Fruit fly (Drosophila melanogaster) whole organism, embryonic: ENCODE results near the gene Chd1.

Experiments
- CG10366 ChIP-seq: fragments of 200-800 bp; sonication (Bioruptor generic); IDR thresholded peaks from 2 replicates; pipeline ENCODE4 v1.3.6; 2022; ENCODE audit warnings: missing biosample characterization, missing genetic modification characterization
- CG10565 ChIP-seq: fragments of 200-800 bp; sonication (Bioruptor generic); optimal IDR thresholded peaks from 3 replicates; lab custom pipeline; 2016; ENCODE audit warnings: missing biosample characterization, mild to moderate bottlenecking, missing genetic modification characterization
- CG12299 ChIP-seq: fragments of 200-800 bp; sonication (Bioruptor generic); optimal IDR thresholded peaks from 2 replicates; lab custom pipeline; 2018; ENCODE audit warnings: missing biosample characterization, mild to moderate bottlenecking, missing genetic modification characterization
- CG13123 ChIP-seq: fragments of 200-800 bp; sonication (Bioruptor generic); optimal IDR thresholded peaks from 2 replicates; lab custom pipeline; 2016; ENCODE audit warnings: missing biosample characterization, missing genetic modification characterization
- CG17361 ChIP-seq: fragments of 200-800 bp; sonication (Bioruptor generic); IDR thresholded peaks from 3 replicates; pipeline ENCODE4 v1.3.6; 2022; ENCODE audit warnings: missing biosample characterization, missing genetic modification characterization
- CG17802 ChIP-seq: fragments of 200-800 bp; sonication (Bioruptor generic); optimal IDR thresholded peaks from 2 replicates; lab custom pipeline; 2018; ENCODE audit warnings: missing biosample characterization, mild to moderate bottlenecking, missing genetic modification characterization, moderate library complexity
- CG2116 ChIP-seq: fragments of 200-800 bp; sonication (Bioruptor generic); optimal IDR thresholded peaks from 3 replicates; lab custom pipeline; 2018; ENCODE audit warnings: missing biosample characterization, mild to moderate bottlenecking, missing genetic modification characterization
- CG2678 ChIP-seq: fragments of 200-800 bp; sonication (Bioruptor generic); optimal IDR thresholded peaks from 3 replicates; lab custom pipeline; 2019; ENCODE audit warnings: missing biosample characterization, mild to moderate bottlenecking, missing genetic modification characterization, moderate library complexity
- CG2712 ChIP-seq: fragments of 200-800 bp; optimal IDR thresholded peaks from 3 replicates; lab custom pipeline; 2019; ENCODE audit warnings: missing biosample characterization, mild to moderate bottlenecking, missing genetic modification characterization, moderate library complexity
- CG31224 ChIP-seq: fragments of 200-800 bp; sonication (Bioruptor generic); IDR thresholded peaks from 2 replicates; pipeline ENCODE4 v1.3.6; 2022; ENCODE audit warnings: missing biosample characterization, missing genetic modification characterization
- CG43689 ChIP-seq: fragments of 200-800 bp; sonication (Bioruptor generic); IDR thresholded peaks from 2 replicates; pipeline ENCODE4 v1.3.6; 2022; ENCODE audit warnings: missing biosample characterization, missing genetic modification characterization
- CG4404 ChIP-seq: fragments of 200-800 bp; sonication (Bioruptor generic); IDR thresholded peaks from 2 replicates; pipeline ENCODE4 v1.3.6; 2022; ENCODE audit warnings: missing biosample characterization, missing genetic modification characterization
- CG4707 ChIP-seq: fragments of 200-800 bp; sonication (Bioruptor generic); optimal IDR thresholded peaks from 2 replicates; lab custom pipeline; 2018; ENCODE audit warnings: missing biosample characterization, mild to moderate bottlenecking, missing genetic modification characterization, moderate library complexity
- CG4820 ChIP-seq: fragments of 200-800 bp; sonication (Bioruptor generic); optimal IDR thresholded peaks from 3 replicates; lab custom pipeline; 2016; ENCODE audit warnings: missing biosample characterization, missing genetic modification characterization
- CG5245 ChIP-seq: fragments of 200-800 bp; sonication (Bioruptor generic); optimal IDR thresholded peaks from 3 replicates; lab custom pipeline; 2016; ENCODE audit warnings: missing biosample characterization, missing genetic modification characterization
- CG6175 ChIP-seq: fragments of 200-800 bp; sonication (Bioruptor generic); IDR thresholded peaks from 3 replicates; pipeline ENCODE4 v1.3.6; 2022; ENCODE audit warnings: missing biosample characterization, missing genetic modification characterization
- CG6654 ChIP-seq: fragments of 200-800 bp; sonication (Bioruptor generic); optimal IDR thresholded peaks from 2 replicates; lab custom pipeline; 2017; ENCODE audit warnings: missing biosample characterization, mild to moderate bottlenecking, missing genetic modification characterization
- CG7556 ChIP-seq: fragments of 200-800 bp; sonication (Bioruptor generic); optimal IDR thresholded peaks from 2 replicates; lab custom pipeline; 2017; ENCODE audit warnings: missing biosample characterization, mild to moderate bottlenecking, missing genetic modification characterization
- CG8290 ChIP-seq, 3 experiments: fragments of 200-800 bp; sonication (Bioruptor generic); optimal IDR thresholded peaks; 2 replicates each; lab custom pipeline; 2016 to 2019; ENCODE audit warnings: missing biosample characterization in 3 of 3, missing genetic modification characterization in 3 of 3, mild to moderate bottlenecking in 2 of 3, moderate library complexity in 1 of 3
- CG9727 ChIP-seq: fragments of 200-800 bp; sonication (Bioruptor generic); optimal IDR thresholded peaks from 3 replicates; lab custom pipeline; 2017; ENCODE audit warnings: missing biosample characterization, mild to moderate bottlenecking, missing genetic modification characterization
- Chrac-16 ChIP-seq: fragments of 200-800 bp; sonication (Bioruptor generic); optimal IDR thresholded peaks from 3 replicates; lab custom pipeline; 2016; ENCODE audit warnings: missing biosample characterization, missing genetic modification characterization
- Dbx ChIP-seq: fragments of 200-800 bp; sonication (Bioruptor generic); IDR thresholded peaks from 3 replicates; pipeline ENCODE4 v1.3.6; 2022; ENCODE audit warnings: missing biosample characterization, missing genetic modification characterization
- Gug ChIP-seq: fragments of 200-800 bp; sonication (Bioruptor generic); IDR thresholded peaks from 4 replicates; pipeline ENCODE4 v1.3.6; 2022; ENCODE audit warnings: missing biosample characterization, missing genetic modification characterization
- HLH3B ChIP-seq: fragments of 200-800 bp; sonication (Bioruptor generic); IDR thresholded peaks from 2 replicates; pipeline ENCODE4 v1.3.6; 2022; ENCODE audit warnings: missing biosample characterization, missing genetic modification characterization
- HLH4C ChIP-seq: fragments of 200-800 bp; sonication (Bioruptor generic); IDR thresholded peaks from 3 replicates; pipeline ENCODE4 v1.3.6; 2022; ENCODE audit warnings: missing biosample characterization, missing genetic modification characterization; ENCODE audit not compliant: partially characterized antibody
- Hsf ChIP-seq: fragments of 200-800 bp; sonication (Bioruptor generic); optimal IDR thresholded peaks from 3 replicates; lab custom pipeline; 2016; ENCODE audit warnings: missing biosample characterization, missing genetic modification characterization
- Kr ChIP-seq: fragments of 200-800 bp; sonication (Bioruptor generic); optimal IDR thresholded peaks from 2 replicates; lab custom pipeline; 2017; ENCODE audit warnings: missing biosample characterization, mild to moderate bottlenecking, missing genetic modification characterization
- Lim3 ChIP-seq: fragments of 200-800 bp; sonication (Bioruptor generic); IDR thresholded peaks from 2 replicates; pipeline ENCODE4 v1.3.6; 2022; ENCODE audit warnings: missing biosample characterization, missing genetic modification characterization
- Med ChIP-seq: fragments of 200-800 bp; sonication (Bioruptor generic); peaks from one replicate; lab custom pipeline; 2016; ENCODE audit warnings: missing biosample characterization, missing genetic modification characterization, mild to moderate bottlenecking, inconsistent platforms, moderate library complexity
- Pdp1 ChIP-seq, 2 experiments: fragments of 200-800 bp; sonication (Bioruptor generic); optimal IDR thresholded peaks; 3 replicates each; lab custom pipeline; 2016; ENCODE audit warnings: missing biosample characterization in 2 of 2, missing genetic modification characterization in 2 of 2, mild to moderate bottlenecking in 1 of 2, moderate library complexity in 1 of 2
- Sox100B ChIP-seq: fragments of 200-800 bp; sonication (Bioruptor generic); optimal IDR thresholded peaks from 3 replicates; lab custom pipeline; 2018; ENCODE audit warnings: missing biosample characterization, mild to moderate bottlenecking, missing genetic modification characterization
- Stat92E ChIP-seq, 3 experiments: fragments of >200 bp in 2 of 3; fragments of 200-800 bp in 1 of 3; sonication (Bioruptor generic) in 1 of 3; optimal IDR thresholded peaks; 2 replicates each; lab custom pipeline; 2017 to 2019; ENCODE audit warnings: missing biosample characterization in 3 of 3, missing genetic modification characterization in 3 of 3, mild to moderate bottlenecking in 1 of 3, moderate library complexity in 1 of 3
- bab2 ChIP-seq: fragments of 200-800 bp; sonication (Bioruptor generic); optimal IDR thresholded peaks from 2 replicates; lab custom pipeline; 2016; ENCODE audit warnings: missing biosample characterization, missing genetic modification characterization
- bcd ChIP-seq: fragments of 200-800 bp; sonication (Bioruptor generic); optimal IDR thresholded peaks from 2 replicates; lab custom pipeline; 2017; ENCODE audit warnings: missing biosample characterization, mild to moderate bottlenecking, missing genetic modification characterization
- dan ChIP-seq: fragments of 200-800 bp; sonication (Bioruptor generic); IDR thresholded peaks from 2 replicates; pipeline ENCODE4 v1.3.6; 2022; ENCODE audit warnings: missing biosample characterization, missing genetic modification characterization
- dati ChIP-seq: fragments of 200-800 bp; sonication (Bioruptor generic); IDR thresholded peaks from 2 replicates; pipeline ENCODE4 v1.3.6; 2022; ENCODE audit warnings: missing biosample characterization, missing genetic modification characterization
- ftz-f1 ChIP-seq: fragments of 200-800 bp; sonication (Bioruptor generic); optimal IDR thresholded peaks from 2 replicates; lab custom pipeline; 2016; ENCODE audit warnings: missing biosample characterization, missing genetic modification characterization
- h ChIP-seq: fragments of >200 bp; optimal IDR thresholded peaks from 2 replicates; lab custom pipeline; 2017
- hbn ChIP-seq: fragments of 200-800 bp; sonication (Bioruptor generic); IDR thresholded peaks from 2 replicates; pipeline ENCODE4 v1.3.6; 2022; ENCODE audit warnings: missing biosample characterization, missing genetic modification characterization; ENCODE audit not compliant: partially characterized antibody
- jumu ChIP-seq: fragments of 200-800 bp; sonication (Bioruptor generic); optimal IDR thresholded peaks from 3 replicates; lab custom pipeline; 2016; ENCODE audit warnings: missing biosample characterization, missing genetic modification characterization
- odd ChIP-seq: fragments of 200-800 bp; sonication (Bioruptor generic); optimal IDR thresholded peaks from 2 replicates; lab custom pipeline; 2017; ENCODE audit warnings: missing biosample characterization, mild to moderate bottlenecking, missing genetic modification characterization
- p53 ChIP-seq: fragments of 200-800 bp; sonication (Bioruptor generic); optimal IDR thresholded peaks from 2 replicates; lab custom pipeline; 2016; ENCODE audit warnings: missing biosample characterization, missing genetic modification characterization
- row ChIP-seq: fragments of 200-800 bp; sonication (Bioruptor generic); IDR thresholded peaks from 3 replicates; pipeline ENCODE4 v1.3.6; 2022; ENCODE audit warnings: missing biosample characterization, missing genetic modification characterization
- sim ChIP-seq: fragments of 200-800 bp; sonication (Bioruptor generic); IDR thresholded peaks from 2 replicates; pipeline ENCODE4 v1.3.6; 2022; ENCODE audit warnings: missing biosample characterization, missing genetic modification characterization
- slbo ChIP-seq: fragments of 200-800 bp; sonication (Bioruptor generic); IDR thresholded peaks from 2 replicates; pipeline ENCODE4 v1.3.6; 2022; ENCODE audit warnings: missing biosample characterization, missing genetic modification characterization
- slp2 ChIP-seq: fragments of 200-800 bp; sonication (Bioruptor generic); optimal IDR thresholded peaks from 2 replicates; lab custom pipeline; 2016; ENCODE audit warnings: missing biosample characterization, missing genetic modification characterization
- stwl ChIP-seq: fragments of 200-800 bp; sonication (Bioruptor generic); optimal IDR thresholded peaks from 3 replicates; lab custom pipeline; 2018; ENCODE audit warnings: missing biosample characterization, mild to moderate bottlenecking, missing genetic modification characterization, moderate library complexity
- tna ChIP-seq: fragments of 200-800 bp; sonication (Bioruptor generic); IDR thresholded peaks from 2 replicates; pipeline ENCODE4 v1.3.6; 2022; ENCODE audit warnings: missing biosample characterization, missing genetic modification characterization; ENCODE audit not compliant: partially characterized antibody
- trh ChIP-seq: fragments of 200-800 bp; sonication (Bioruptor generic); optimal IDR thresholded peaks from 2 replicates; lab custom pipeline; 2016; ENCODE audit warnings: missing biosample characterization, missing genetic modification characterization
- wor ChIP-seq: fragments of 200-800 bp; sonication (Bioruptor generic); IDR thresholded peaks from 2 replicates; pipeline ENCODE4 v1.3.6; 2022; ENCODE audit warnings: missing biosample characterization, missing genetic modification characterization
- yki ChIP-seq: fragments of >200 bp; optimal IDR thresholded peaks from 3 replicates; lab custom pipeline; 2018
- zf30C ChIP-seq: fragments of 200-800 bp; sonication (Bioruptor generic); optimal IDR thresholded peaks from 3 replicates; lab custom pipeline; 2018; ENCODE audit warnings: missing biosample characterization, mild to moderate bottlenecking, missing genetic modification characterization

Gene Chd1

dm6 chr2L:2999113-2999512 lies 11.6 kb upstream of the Chd1 start, which contains the start of gene Ccdc85 (continued):
- TF ChIP-seq Med (GFP tag; lab: Kevin White, UChicago) (peak; percentile 93), stwl (tag; lab: Kevin White, UChicago) (peak; percentile 94), CG7556 (GFP tag; lab: Kevin White, UChicago) (no peak), Dbx (GFP tag; lab: Robert Waterston, UW) (peak; percentile 18; the same call in 1 of the 3 replicates), jumu (GFP tag; lab: Kevin White, UChicago) (peak; percentile 18), CG17361 (GFP tag; lab: Robert Waterston, UW) (no peak; the same call in 2 of the 3 replicates), dan (no peak), bab2 (GFP tag; lab: Kevin White, UChicago) (no peak), Kr (GFP tag; lab: Kevin White, UChicago) (no peak), CG4404 (GFP tag; lab: Robert Waterston, UW) (no peak), Chrac-16 (GFP tag; lab: Kevin White, UChicago) (no peak), CG10366 (GFP tag; lab: Robert Waterston, UW) (no peak), h (lab: Kevin White, UChicago) (no peak), hbn (GFP tag; lab: Robert Waterston, UW) (peak; percentile 95), CG12299 (tag; lab: Kevin White, UChicago) (no peak), Sox100B (GFP tag; lab: Kevin White, UChicago) (no peak), ftz-f1 (GFP tag; lab: Kevin White, UChicago) (no peak), CG13123 (GFP tag; lab: Kevin White, UChicago) (no peak), tna (GFP tag; lab: Robert Waterston, UW) (peak; percentile 100), CG2678 (tag; lab: Kevin White, UChicago) (no peak), yki (lab: Kevin White, UChicago) (no peak), row (peak; percentile 21; the same call in 1 of the 3 replicates), HLH3B (GFP tag; lab: Robert Waterston, UW) (no peak), HLH4C (GFP tag; lab: Robert Waterston, UW) (peak; percentile 99), trh (no peak), CG6654 (GFP tag; lab: Kevin White, UChicago) (no peak), zf30C (GFP tag; lab: Kevin White, UChicago) (no peak), odd (GFP tag; lab: Kevin White, UChicago) (no peak), CG8290 (GFP tag; optimal IDR thresholded peaks at IDR 0.05; lab: Kevin White, UChicago) (peak; percentile 40), CG8290 (tag; optimal IDR thresholded peaks at IDR 0.05; lab: Kevin White, UChicago) (no peak), Hsf (GFP tag; lab: Kevin White, UChicago) (peak; percentile 22), CG5245 (no peak), sim (GFP tag; lab: Robert Waterston, UW) (no peak), CG4707 (GFP tag; lab: Kevin White, UChicago) (no peak), CG31224 (GFP tag; lab: Robert Waterston, UW) (no peak), CG9727 (no peak), p53 (no peak), Stat92E (GFP tag; optimal IDR thresholded peaks at IDR 0.05; lab: Kevin White, UChicago) (peak in 1 of 3 experiments; percentile 41), CG43689 (GFP tag; lab: Robert Waterston, UW) (no peak), slbo (GFP tag; lab: Robert Waterston, UW) (0 out of 2 replicates have a peak, but pooled peaks have one; percentile 13), Gug (GFP tag; lab: Robert Waterston, UW) (no peak), Pdp1 (GFP tag; optimal IDR thresholded peaks at IDR 0.05; lab: Kevin White, UChicago) (no peak), CG17802 (tag; lab: Kevin White, UChicago) (peak; percentile 6), CG2712 (tag; lab: Kevin White, UChicago) (peak; percentile 51), bcd (GFP tag; lab: Kevin White, UChicago) (no peak), CG4820 (no peak), slp2 (no peak), CG10565 (GFP tag; lab: Kevin White, UChicago) (no peak), CG2116 (peak; percentile 88), wor (GFP tag; lab: Robert Waterston, UW) (no peak), dati (GFP tag; lab: Robert Waterston, UW) (no peak), CG6175 (GFP tag; lab: Robert Waterston, UW) (no peak), Lim3 (GFP tag; lab: Robert Waterston, UW) (no peak)
